Fruit fly (Drosophila melanogaster): ENCODE measurements around the gene kon.

DNA sequence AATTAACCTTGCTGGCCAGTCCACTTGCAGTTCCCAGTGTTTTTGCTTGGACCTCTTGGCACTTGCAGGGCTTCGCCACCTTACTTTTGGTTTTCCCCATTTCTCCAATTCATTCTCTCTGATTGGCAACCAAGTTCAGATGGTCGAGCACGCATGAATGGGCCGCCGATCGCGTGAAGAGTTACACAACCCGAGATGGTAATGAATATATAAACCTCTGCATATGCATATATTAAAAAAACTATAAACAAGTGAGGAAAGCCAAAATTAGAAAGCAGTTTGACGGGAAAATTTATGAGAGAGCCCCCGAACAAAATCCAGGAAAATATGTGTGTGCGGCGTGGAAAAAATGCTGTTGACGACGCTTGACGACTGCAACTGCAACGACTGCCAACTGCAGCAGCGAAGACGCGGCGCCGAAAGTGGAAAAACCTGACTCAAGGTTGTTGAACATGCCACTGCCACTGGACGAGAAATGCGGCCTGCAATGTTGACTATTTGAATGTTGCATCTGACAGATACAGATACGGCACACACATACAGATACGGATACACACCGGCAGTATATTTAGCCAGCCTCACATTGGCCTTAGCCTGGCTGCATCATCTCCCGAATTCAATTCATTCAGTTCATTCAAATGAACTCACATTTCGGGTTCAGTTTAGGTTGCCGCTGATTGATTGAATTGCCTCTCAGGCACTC is 23.3 kb downstream of the kon start:
- no peak for TF ChIP-seq h (optimal IDR thresholded peaks at IDR 0.05)
- no peak for TF ChIP-seq ttk (optimal IDR thresholded peaks at IDR 0.05)
- no peak for TF ChIP-seq Sin3A (optimal IDR thresholded peaks at IDR 0.05)
